Fruit fly (Drosophila melanogaster) whole organism, wandering third instar larva: ENCODE measurements around the gene CG31789.

ENCODE experiments used
- Jra ChIP-seq: sonication (Bioruptor generic); optimal IDR thresholded peaks from 2 replicates; lab custom pipeline; 2016; ENCODE audit warnings: missing biosample characterization, missing genetic modification characterization
- Mio ChIP-seq: sonication (Bioruptor generic); optimal IDR thresholded peaks from 2 replicates; lab custom pipeline; 2016; ENCODE audit warnings: missing biosample characterization, missing genetic modification characterization
- br ChIP-seq: fragments of 200-800 bp; sonication (Bioruptor generic); optimal IDR thresholded peaks from 2 replicates; lab custom pipeline; 2016; ENCODE audit warnings: missing biosample characterization, missing genetic modification characterization
- brk ChIP-seq: fragments of 200-800 bp; sonication (Bioruptor generic); optimal IDR thresholded peaks from 2 replicates; lab custom pipeline; 2016; ENCODE audit warnings: missing biosample characterization, mild to moderate bottlenecking, missing genetic modification characterization
- dl ChIP-seq, 2 experiments: fragments of 175-275, 200-275 bp in 1 of 2; fragments of 200-275 bp in 1 of 2; sonication (Bioruptor generic); optimal IDR thresholded peaks; lab custom pipeline; 2018; ENCODE audit warnings: mild to moderate bottlenecking in 2 of 2, missing biosample characterization in 2 of 2, missing genetic modification characterization in 2 of 2, moderate library complexity in 2 of 2; ENCODE audit not compliant: partially characterized antibody in 2 of 2, insufficient read depth in 1 of 2
- h ChIP-seq: fragments of 200-800 bp; sonication (Bioruptor generic); optimal IDR thresholded peaks from 3 replicates; lab custom pipeline; 2016; ENCODE audit warnings: missing biosample characterization, mild to moderate bottlenecking, missing genetic modification characterization
- psq ChIP-seq: fragments of 200-800 bp; sonication (Bioruptor generic); optimal IDR thresholded peaks from 3 replicates; lab custom pipeline; 2017; ENCODE audit warnings: missing biosample characterization, mild to moderate bottlenecking, missing genetic modification characterization, moderate library complexity

DNA sequence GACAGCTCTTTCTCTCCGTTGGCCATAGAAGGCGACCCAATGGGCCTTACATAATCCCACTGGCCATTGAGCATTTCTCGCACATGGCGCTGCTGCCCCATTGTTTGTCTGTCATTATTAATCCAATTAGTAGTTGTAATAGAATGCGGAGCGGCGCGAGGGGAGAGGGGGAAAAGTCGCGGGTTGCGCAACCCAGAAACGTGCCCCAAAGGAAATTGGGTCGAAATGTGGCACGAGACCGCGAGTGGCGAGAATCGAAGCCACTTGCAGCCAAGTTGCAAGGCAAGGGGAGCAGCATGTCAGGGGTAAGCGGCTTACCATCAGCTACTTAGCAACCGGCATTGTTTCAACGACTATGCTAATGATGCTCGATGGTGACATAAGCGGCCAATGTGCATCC, 18.6 kb downstream of the CG31789 start:
- TF ChIP-seq psq (GFP tag; lab: Kevin White, UChicago) = no peak
- no peak for TF ChIP-seq h (GFP tag; lab: Kevin White, UChicago)
- TF ChIP-seq Jra = no peak
- no peak for TF ChIP-seq br (GFP tag; lab: Kevin White, UChicago)
- no peak for TF ChIP-seq dl (GFP tag; optimal IDR thresholded peaks at IDR 0.05; lab: Kevin White, UChicago; ENCODE audit: insufficient read depth in 1 of 2, partially characterized antibody in 2 of 2)
- TF ChIP-seq Mio (GFP tag; lab: Kevin White, UChicago) = no peak
- TF ChIP-seq brk (GFP tag; lab: Kevin White, UChicago) = no peak
